Worm (Caenorhabditis elegans) whole organism, mixed stage, embryonic: ENCODE results near the gene enri-1.
A peak's percentile ranks its signal among the peaks of the same experiment; 100 is the strongest.

Source experiments
- M03D4.4 ChIP-seq: sonication (generic microtip); optimal IDR thresholded peaks from 2 replicates; lab custom pipeline; 2017; ENCODE audit warnings: mild to moderate bottlenecking, missing genetic modification characterization, missing compliant biosample characterization
- bed-3 ChIP-seq: fragments of 200-800 bp; sonication (Bioruptor generic); optimal IDR thresholded peaks from 3 replicates; lab custom pipeline; 2018; ENCODE audit warnings: mild to moderate bottlenecking, missing genetic modification characterization, moderate library complexity, missing compliant biosample characterization
- blmp-1 ChIP-seq: fragments of 150-350 bp; optimal IDR thresholded peaks from 2 replicates; lab custom pipeline; 2014; ENCODE audit warnings: missing biosample characterization, missing genetic modification characterization
- ceh-39 ChIP-seq: fragments of 150-350 bp; optimal IDR thresholded peaks from 2 replicates; lab custom pipeline; 2014; ENCODE audit warnings: missing biosample characterization, missing genetic modification characterization
- ceh-43 ChIP-seq: fragments of 200-800 bp; sonication (Bioruptor generic); optimal IDR thresholded peaks from 2 replicates; lab custom pipeline; 2018; ENCODE audit warnings: mild to moderate bottlenecking, missing genetic modification characterization, moderate library complexity, missing compliant biosample characterization
- ceh-83 ChIP-seq: fragments of 200-800 bp; sonication (Bioruptor generic); optimal IDR thresholded peaks from 2 replicates; lab custom pipeline; 2018; ENCODE audit warnings: mild to moderate bottlenecking, missing genetic modification characterization, missing compliant biosample characterization
- ces-1 ChIP-seq: fragments of 150-350 bp; optimal IDR thresholded peaks from 2 replicates; lab custom pipeline; 2014; ENCODE audit warnings: missing biosample characterization, missing genetic modification reagents, missing genetic modification characterization
- cnd-1 ChIP-seq: fragments of 200-800 bp; sonication (Bioruptor generic); optimal IDR thresholded peaks from 2 replicates; lab custom pipeline; 2018; ENCODE audit warnings: mild to moderate bottlenecking, missing genetic modification characterization, missing compliant biosample characterization
- drap-1 ChIP-seq: fragments of 200-800 bp; sonication (Bioruptor generic); optimal IDR thresholded peaks from 3 replicates; lab custom pipeline; 2018; ENCODE audit warnings: mild to moderate bottlenecking, missing genetic modification characterization, missing compliant biosample characterization
- elt-1 ChIP-seq: sonication (generic microtip); optimal IDR thresholded peaks from 2 replicates; lab custom pipeline; 2017; ENCODE audit warnings: missing genetic modification characterization, mild to moderate bottlenecking, missing compliant biosample characterization, antibody characterized with exemption, moderate library complexity, borderline replicate concordance; ENCODE audit not compliant: insufficient read depth
- elt-3 ChIP-seq: fragments of 150-350 bp; optimal IDR thresholded peaks from 2 replicates; lab custom pipeline; 2014; ENCODE audit warnings: missing biosample characterization, missing genetic modification characterization
- flh-1 ChIP-seq: fragments of 200-800 bp; sonication (Bioruptor generic); optimal IDR thresholded peaks from 2 replicates; lab custom pipeline; 2018; ENCODE audit warnings: mild to moderate bottlenecking, missing genetic modification characterization, moderate library complexity, missing compliant biosample characterization
- ham-2 ChIP-seq: fragments of 200-800 bp; sonication (Bioruptor generic); optimal IDR thresholded peaks from 2 replicates; lab custom pipeline; 2018; ENCODE audit warnings: mild to moderate bottlenecking, missing genetic modification characterization, missing compliant biosample characterization
- lin-13 ChIP-seq: fragments of 150-350 bp; optimal IDR thresholded peaks from 2 replicates; lab custom pipeline; 2014; ENCODE audit warnings: missing biosample characterization, missing genetic modification characterization
- lin-32 ChIP-seq: fragments of 200-800 bp; sonication (Bioruptor generic); optimal IDR thresholded peaks from 2 replicates; lab custom pipeline; 2018; ENCODE audit warnings: mild to moderate bottlenecking, missing genetic modification characterization, missing compliant biosample characterization
- mab-5 ChIP-seq: fragments of 150-350 bp; optimal IDR thresholded peaks from 2 replicates; lab custom pipeline; 2014; ENCODE audit warnings: missing biosample characterization, missing genetic modification characterization
- mep-1 ChIP-seq: fragments of 150-350 bp; optimal IDR thresholded peaks from 2 replicates; lab custom pipeline; 2017; ENCODE audit warnings: missing biosample characterization, missing genetic modification reagents, missing genetic modification characterization, inconsistent platforms
- mls-2 ChIP-seq: sonication (generic microtip); optimal IDR thresholded peaks from 2 replicates; lab custom pipeline; 2016; ENCODE audit warnings: mild to moderate bottlenecking, missing genetic modification characterization, moderate library complexity, missing compliant biosample characterization
- nhr-12 ChIP-seq: fragments of 150-350 bp; optimal IDR thresholded peaks from 2 replicates; lab custom pipeline; 2014; ENCODE audit warnings: missing biosample characterization, missing genetic modification characterization
- nhr-2 ChIP-seq: fragments of 150-350 bp; optimal IDR thresholded peaks from 2 replicates; lab custom pipeline; 2014; ENCODE audit warnings: missing biosample characterization, missing genetic modification characterization
- nhr-237 ChIP-seq: fragments of 150-350 bp; optimal IDR thresholded peaks from 2 replicates; lab custom pipeline; 2014; ENCODE audit warnings: missing biosample characterization, missing genetic modification characterization
- nhr-28 ChIP-seq: fragments of 150-350 bp; optimal IDR thresholded peaks from 2 replicates; lab custom pipeline; 2014; ENCODE audit warnings: missing biosample characterization, missing genetic modification characterization
- nhr-76 ChIP-seq: sonication (generic microtip); optimal IDR thresholded peaks from 2 replicates; lab custom pipeline; 2017; ENCODE audit warnings: missing biosample characterization, missing genetic modification characterization
- pha-4 ChIP-seq: fragments of 150-350 bp; optimal IDR thresholded peaks from 2 replicates; lab custom pipeline; 2018; ENCODE audit warnings: missing biosample characterization, missing genetic modification reagents, missing genetic modification characterization
- sem-2 ChIP-seq: fragments of 200-800 bp; sonication (Bioruptor generic); optimal IDR thresholded peaks from 2 replicates; lab custom pipeline; 2018; ENCODE audit warnings: mild to moderate bottlenecking, missing genetic modification characterization, missing compliant biosample characterization
- snpc-4 ChIP-seq: fragments of 150-350 bp; optimal IDR thresholded peaks from 2 replicates; lab custom pipeline; 2014; ENCODE audit warnings: missing biosample characterization, missing genetic modification characterization
- sptf-1 ChIP-seq: sonication (generic microtip); optimal IDR thresholded peaks from 2 replicates; lab custom pipeline; 2017; ENCODE audit warnings: mild to moderate bottlenecking, missing genetic modification characterization, moderate library complexity, missing compliant biosample characterization
- tbx-8 ChIP-seq: fragments of 200-800 bp; sonication (Bioruptor generic); optimal IDR thresholded peaks from 2 replicates; lab custom pipeline; 2018; ENCODE audit warnings: mild to moderate bottlenecking, missing genetic modification characterization, moderate library complexity, missing compliant biosample characterization
- unc-120 ChIP-seq: sonication (generic microtip); optimal IDR thresholded peaks from 2 replicates; lab custom pipeline; 2017; ENCODE audit warnings: missing genetic modification characterization, missing compliant biosample characterization; ENCODE audit not compliant: poor library complexity, severe bottlenecking
- unc-39 ChIP-seq: fragments of 150-350 bp; optimal IDR thresholded peaks from 2 replicates; lab custom pipeline; 2014; ENCODE audit warnings: missing biosample characterization, missing genetic modification characterization
- unc-62 ChIP-seq: fragments of 150-350 bp; optimal IDR thresholded peaks from 2 replicates; lab custom pipeline; 2014; ENCODE audit warnings: missing biosample characterization, missing genetic modification reagents, missing genetic modification characterization
- zip-8 ChIP-seq: fragments of 150-350 bp; optimal IDR thresholded peaks from 2 replicates; lab custom pipeline; 2014; ENCODE audit warnings: missing biosample characterization, missing genetic modification characterization
- ztf-11 ChIP-seq: fragments of 150-350 bp; optimal IDR thresholded peaks from 2 replicates; lab custom pipeline; 2014; ENCODE audit warnings: missing biosample characterization, missing genetic modification characterization

Gene enri-1

ce11 chrII:2305507-2305906 is 35.9 kb downstream of the enri-1 start:
- TF ChIP-seq mls-2 (tag; lab: Kevin White, UChicago) (no peak), M03D4.4 (tag; lab: Kevin White, UChicago) (no peak), mab-5 (tag; lab: Kevin White, UChicago) (no peak), lin-13 (tag; lab: Kevin White, UChicago) (no peak), nhr-237 (tag; lab: Kevin White, UChicago) (no peak), lin-32 (GFP tag; lab: Kevin White, UChicago) (no peak), elt-3 (no peak), bed-3 (GFP tag; lab: Kevin White, UChicago) (no peak), sem-2 (GFP tag; lab: Kevin White, UChicago) (no peak), flh-1 (GFP tag; lab: Kevin White, UChicago) (no peak), ceh-39 (tag; lab: Kevin White, UChicago) (no peak)

- TF ChIP-seq zip-8 (tag; lab: Kevin White, UChicago) (no peak), ham-2 (no peak), ceh-43 (GFP tag; lab: Kevin White, UChicago) (no peak), elt-3 (no peak), drap-1 (GFP tag; lab: Kevin White, UChicago) (no peak), elt-1 (no peak), ceh-83 (GFP tag; lab: Kevin White, UChicago) (no peak), snpc-4 (tag; lab: Kevin White, UChicago) (no peak), unc-120 (no peak), bed-3 (GFP tag; lab: Kevin White, UChicago) (no peak), mep-1 (tag; lab: Kevin White, UChicago) (no peak), pha-4 (tag; lab: Kevin White, UChicago) (no peak), unc-62 (GFP tag; lab: Kevin White, UChicago) (no peak), sptf-1 (tag; lab: Kevin White, UChicago) (no peak)
These were observed 36.8 kb downstream of the enri-1 start for ce11 chrII:2304575-2304974.

ce11 chrII:2302330-2302729 is 39.1 kb downstream of the enri-1 start, which contains the start of gene B0281.6:
TSS of gene B0281.6 (minus strand) at chrII:2302430.
- TF ChIP-seq unc-39 (tag; lab: Kevin White, UChicago) (no peak), mls-2 (tag; lab: Kevin White, UChicago) (no peak), drap-1 (GFP tag; lab: Kevin White, UChicago) (no peak), lin-13 (tag; lab: Kevin White, UChicago) (no peak), cnd-1 (tag; lab: Kevin White, UChicago) (no peak), M03D4.4 (tag; lab: Kevin White, UChicago) (no peak), ceh-39 (tag; lab: Kevin White, UChicago) (no peak), flh-1 (GFP tag; lab: Kevin White, UChicago) (no peak), nhr-12 (tag; lab: Kevin White, UChicago) (no peak), unc-120 (no peak), elt-1 (no peak), bed-3 (GFP tag; lab: Kevin White, UChicago) (no peak), ztf-11 (tag; lab: Kevin White, UChicago) (no peak), zip-8 (tag; lab: Kevin White, UChicago) (no peak), unc-62 (GFP tag; lab: Kevin White, UChicago) (no peak), nhr-76 (tag; lab: Kevin White, UChicago) (no peak)

ce11 chrII:2300861-2301260 is 40.6 kb downstream of the enri-1 start, which contains the start of gene B0281.5:
TSS of gene B0281.5 (minus strand) at chrII:2300961.
- peak; percentile 37 for TF ChIP-seq nhr-2 (tag; lab: Kevin White, UChicago)
- peak; percentile 21 for TF ChIP-seq ceh-39 (tag; lab: Kevin White, UChicago)
- no peak for TF ChIP-seq lin-32 (GFP tag; lab: Kevin White, UChicago)

- TF ChIP-seq ces-1 (GFP tag; lab: Kevin White, UChicago) (no peak), nhr-12 (tag; lab: Kevin White, UChicago) (no peak), unc-39 (tag; lab: Kevin White, UChicago) (no peak), pha-4 (tag; lab: Kevin White, UChicago) (no peak), snpc-4 (tag; lab: Kevin White, UChicago) (no peak), drap-1 (GFP tag; lab: Kevin White, UChicago) (no peak), nhr-76 (tag; lab: Kevin White, UChicago) (no peak), ztf-11 (tag; lab: Kevin White, UChicago) (no peak), nhr-28 (tag; lab: Kevin White, UChicago) (no peak), sptf-1 (tag; lab: Kevin White, UChicago) (no peak), blmp-1 (tag; lab: Kevin White, UChicago) (no peak), M03D4.4 (tag; lab: Kevin White, UChicago) (no peak), tbx-8 (GFP tag; lab: Kevin White, UChicago) (no peak)
These were observed 42.7 kb downstream of the enri-1 start, which contains the start of gene B0281.4 for ce11 chrII:2298742-2299141. TSS of gene B0281.4 (minus strand) at chrII:2298842.
